Worm (Caenorhabditis elegans) whole organism, L3 larva: Measurements from ENCODE around the gene lipl-1.
A peak's percentile ranks its signal among the peaks of the same experiment; 100 is the strongest.

Source experiments
- ceh-82 ChIP-seq: fragments of 150-350 bp; optimal IDR thresholded peaks from 2 replicates; lab custom pipeline; 2014; ENCODE audit warnings: missing biosample characterization, missing genetic modification characterization
- fos-1 ChIP-seq: fragments of 150-350 bp; optimal IDR thresholded peaks from 2 replicates; lab custom pipeline; 2014; ENCODE audit warnings: missing biosample characterization, missing genetic modification characterization
- lin-15B ChIP-seq: fragments of 150-350 bp; optimal IDR thresholded peaks from 2 replicates; lab custom pipeline; 2014; ENCODE audit warnings: missing biosample characterization, missing genetic modification characterization
- nhr-25 ChIP-seq: sonication (generic microtip); optimal IDR thresholded peaks from 2 replicates; lab custom pipeline; 2017; ENCODE audit warnings: missing biosample characterization, missing genetic modification characterization
- zag-1 ChIP-seq: fragments of 150-350 bp; optimal IDR thresholded peaks from 2 replicates; lab custom pipeline; 2014; ENCODE audit warnings: missing biosample characterization, missing genetic modification characterization

DNA sequence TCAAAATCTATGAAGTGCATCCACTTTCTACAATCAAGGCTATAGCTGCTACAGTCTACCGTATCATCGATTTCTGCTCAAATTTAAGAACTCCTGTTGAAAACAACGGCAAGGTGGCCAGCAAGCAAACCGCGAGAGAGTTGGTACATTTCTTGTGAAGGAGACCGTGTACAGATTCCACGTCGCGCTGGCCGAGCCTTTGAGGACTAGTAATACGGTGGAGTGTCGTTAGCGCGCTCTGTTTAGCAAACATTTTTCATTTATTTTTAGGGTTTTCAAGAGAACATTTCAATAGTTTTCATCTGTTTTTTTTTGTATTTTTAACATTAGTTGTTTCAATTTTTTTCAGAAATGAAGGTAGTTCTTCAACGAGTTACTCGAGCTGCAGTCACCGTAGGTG, 32.5 kb downstream of the lipl-1 start, which contains the start of gene pqn-68:
- TF ChIP-seq lin-15B (tag; lab: Kevin White, UChicago) (peak; percentile 33), fos-1 (tag; lab: Kevin White, UChicago) (no peak), nhr-25 (no peak), ceh-82 (no peak), zag-1 (no peak)
